Fruit fly (Drosophila melanogaster): Measurements from ENCODE around the gene Irk3.

The Irk3 gene

dm6 chr2L:18674994-18675393, 38.6 kb downstream of the Irk3 start, which contains the start of gene Mst36Fb:
Mst36Fb (minus strand) TSS chr2L:18675094.
- TF ChIP-seq Dll (optimal IDR thresholded peaks at IDR 0.05): no peak
- no peak for TF ChIP-seq psq (optimal IDR thresholded peaks at IDR 0.05)
- no peak for TF ChIP-seq CG8478 (optimal IDR thresholded peaks at IDR 0.05)
- no peak for TF ChIP-seq pan (optimal IDR thresholded peaks at IDR 0.05)
- TF ChIP-seq EcR (GFP tag; optimal IDR thresholded peaks at IDR 0.05): no peak
- TF ChIP-seq usp (GFP tag; optimal IDR thresholded peaks at IDR 0.05): no peak

- no peak for TF ChIP-seq psq (optimal IDR thresholded peaks at IDR 0.05)
- TF ChIP-seq usp (GFP tag; optimal IDR thresholded peaks at IDR 0.05): no peak
- TF ChIP-seq Dll (optimal IDR thresholded peaks at IDR 0.05): no peak
Measured at dm6 chr2L:18673185-18673584, 40.4 kb downstream of the Irk3 start, which contains the start of gene CG43339. CG43339 (minus strand) TSS chr2L:18673285.

dm6 chr2L:18671146-18671545, 42.4 kb downstream of the Irk3 start, which contains the start of gene CG43338:
CG43338 (minus strand) TSS chr2L:18671246.
- TF ChIP-seq EcR (GFP tag; optimal IDR thresholded peaks at IDR 0.05): no peak
- TF ChIP-seq usp (GFP tag; optimal IDR thresholded peaks at IDR 0.05): no peak
- no peak for TF ChIP-seq CG8478 (optimal IDR thresholded peaks at IDR 0.05)

dm6 chr2L:18665952-18666606, 47.5 kb downstream of the Irk3 start:
- TF ChIP-seq pan (optimal IDR thresholded peaks at IDR 0.05) (peak; percentile 26), usp (GFP tag; optimal IDR thresholded peaks at IDR 0.05) (no peak)

dm6 chr2L:18664707-18665550, 48.6 kb downstream of the Irk3 start:
- peak in 1 of 2 experiments; percentile 82 for TF ChIP-seq EcR (GFP tag; optimal IDR thresholded peaks at IDR 0.05)
- no peak for TF ChIP-seq psq (optimal IDR thresholded peaks at IDR 0.05)

- TF ChIP-seq usp (GFP tag; optimal IDR thresholded peaks at IDR 0.05) (no peak), pan (optimal IDR thresholded peaks at IDR 0.05) (no peak), EcR (GFP tag; optimal IDR thresholded peaks at IDR 0.05) (no peak), psq (optimal IDR thresholded peaks at IDR 0.05) (no peak), CG8478 (optimal IDR thresholded peaks at IDR 0.05) (no peak), Dll (optimal IDR thresholded peaks at IDR 0.05) (no peak)
Measured at dm6 chr2L:18663395-18663794, 50.2 kb downstream of the Irk3 start.
